Worm (Caenorhabditis elegans) whole organism, midembryonic: ENCODE data around the gene inx-7.

ENCODE experiments used
- T22C8.4 ChIP-seq: fragments of 200-800 bp; sonication (Bioruptor generic); IDR thresholded peaks from 2 replicates; pipeline ENCODE4 v1.3.6; 2022; ENCODE audit warnings: missing genetic modification characterization, missing compliant biosample characterization
- cog-1 ChIP-seq: sonication (generic microtip); optimal IDR thresholded peaks from 2 replicates; lab custom pipeline; 2016; ENCODE audit warnings: missing genetic modification characterization, missing compliant biosample characterization
- flt-1 ChIP-seq: fragments of 200-800 bp; sonication (Bioruptor generic); IDR thresholded peaks from 2 replicates; pipeline ENCODE4 v1.3.6; 2022; ENCODE audit warnings: missing genetic modification characterization, missing compliant biosample characterization
- klf-2 ChIP-seq: fragments of 200-800 bp; sonication (Bioruptor generic); conservative IDR thresholded peaks from 2 replicates; pipeline ENCODE4 v1.3.6; 2022; ENCODE audit warnings: missing genetic modification reagents, missing genetic modification characterization, missing compliant biosample characterization
- med-1 ChIP-seq: sonication (generic microtip); optimal IDR thresholded peaks from 2 replicates; lab custom pipeline; 2017; ENCODE audit warnings: missing genetic modification characterization, mild to moderate bottlenecking, missing compliant biosample characterization, antibody characterized with exemption, missing genetic modification reagents; ENCODE audit not compliant: insufficient read depth
- ref-1 ChIP-seq: fragments of 200-800 bp; sonication (Bioruptor generic); conservative IDR thresholded peaks from 2 replicates; pipeline ENCODE4 v1.3.6; 2022; ENCODE audit warnings: missing genetic modification reagents, missing genetic modification characterization, missing compliant biosample characterization
- tab-1 ChIP-seq: fragments of 200-800 bp; sonication (Bioruptor generic); IDR thresholded peaks from 2 replicates; pipeline ENCODE4 v1.3.6; 2022; ENCODE audit warnings: missing genetic modification characterization, missing compliant biosample characterization
- ztf-23 ChIP-seq: fragments of 200-800 bp; sonication (Bioruptor generic); IDR thresholded peaks from 2 replicates; pipeline ENCODE4 v1.3.6; 2022; ENCODE audit warnings: missing genetic modification reagents, missing genetic modification characterization, missing compliant biosample characterization
- ztf-29 ChIP-seq: fragments of 200-800 bp; sonication (Bioruptor generic); IDR thresholded peaks from 2 replicates; pipeline ENCODE4 v1.3.6; 2022; ENCODE audit warnings: missing genetic modification reagents, missing genetic modification characterization, missing compliant biosample characterization

Gene inx-7

ce11 chrIV:5948712-5949111, 2.3 kb upstream of the inx-7 start:
- TF ChIP-seq cog-1 (tag; lab: Kevin White, UChicago) (no peak), T22C8.4 (GFP tag; lab: Robert Waterston, UW) (no peak), ztf-29 (GFP tag; lab: Robert Waterston, UW) (no peak), med-1 (GFP tag; lab: Kevin White, UChicago) (no peak), ref-1 (no peak)

- TF ChIP-seq ref-1: no peak
- peak; percentile 3 for TF ChIP-seq cog-1 (tag; lab: Kevin White, UChicago)
These were observed 1.2 kb upstream of the inx-7 start, which contains the start of gene rps-25 for ce11 chrIV:5947555-5948151. Gene rps-25, minus strand, starts transcription at chrIV:5947605.

- TF ChIP-seq ref-1 (no peak), ztf-23 (no peak), med-1 (GFP tag; lab: Kevin White, UChicago) (no peak), ztf-29 (GFP tag; lab: Robert Waterston, UW) (no peak), klf-2 (no peak), cog-1 (tag; lab: Kevin White, UChicago) (no peak), flt-1 (GFP tag; lab: Robert Waterston, UW) (no peak), tab-1 (GFP tag; lab: Robert Waterston, UW) (no peak), T22C8.4 (GFP tag; lab: Robert Waterston, UW) (no peak)
These were observed 983 bp downstream of the inx-7 start for ce11 chrIV:5945455-5945854.

- TF ChIP-seq med-1 (GFP tag; lab: Kevin White, UChicago) (no peak), klf-2 (no peak), ztf-23 (no peak), T22C8.4 (GFP tag; lab: Robert Waterston, UW) (no peak), ref-1 (no peak), flt-1 (GFP tag; lab: Robert Waterston, UW) (no peak), ztf-29 (GFP tag; lab: Robert Waterston, UW) (no peak), cog-1 (tag; lab: Kevin White, UChicago) (no peak), tab-1 (GFP tag; lab: Robert Waterston, UW) (no peak)
These were observed 2.3 kb downstream of the inx-7 start for ce11 chrIV:5944172-5944571.

ce11 chrIV:5941236-5941976, 5.0 kb downstream of the inx-7 start, which contains the start of gene pfkb-1.2:
Gene pfkb-1.2, plus strand, starts transcription at chrIV:5941926.
- TF ChIP-seq ztf-23 (no peak), ref-1 (no peak), klf-2 (no peak), flt-1 (GFP tag; lab: Robert Waterston, UW) (no peak), tab-1 (GFP tag; lab: Robert Waterston, UW) (no peak), cog-1 (tag; lab: Kevin White, UChicago) (no peak), T22C8.4 (GFP tag; lab: Robert Waterston, UW) (no peak), ztf-29 (GFP tag; lab: Robert Waterston, UW) (no peak), med-1 (GFP tag; lab: Kevin White, UChicago) (no peak)

- TF ChIP-seq tab-1 (GFP tag; lab: Robert Waterston, UW) (no peak), ref-1 (no peak), ztf-23 (no peak), T22C8.4 (GFP tag; lab: Robert Waterston, UW) (no peak), ztf-29 (GFP tag; lab: Robert Waterston, UW) (no peak), cog-1 (tag; lab: Kevin White, UChicago) (no peak), klf-2 (no peak), med-1 (GFP tag; lab: Kevin White, UChicago) (no peak), flt-1 (GFP tag; lab: Robert Waterston, UW) (no peak)
These were observed 5.8 kb downstream of the inx-7 start for ce11 chrIV:5940608-5941007.

- TF ChIP-seq T22C8.4 (GFP tag; lab: Robert Waterston, UW) (no peak), med-1 (GFP tag; lab: Kevin White, UChicago) (no peak), tab-1 (GFP tag; lab: Robert Waterston, UW) (no peak), cog-1 (tag; lab: Kevin White, UChicago) (no peak)
These were observed 6.5 kb downstream of the inx-7 start for ce11 chrIV:5939908-5940307.

ce11 chrIV:5939122-5939521, 7.3 kb downstream of the inx-7 start, which contains the start of gene mcu-1:
Gene mcu-1, minus strand, starts transcription at chrIV:5939230.
- TF ChIP-seq cog-1 (tag; lab: Kevin White, UChicago): no peak
- TF ChIP-seq T22C8.4 (GFP tag; lab: Robert Waterston, UW): no peak
- TF ChIP-seq klf-2: no peak
- TF ChIP-seq flt-1 (GFP tag; lab: Robert Waterston, UW): no peak
- TF ChIP-seq ztf-29 (GFP tag; lab: Robert Waterston, UW): no peak
- no peak for TF ChIP-seq tab-1 (GFP tag; lab: Robert Waterston, UW)
- no peak for TF ChIP-seq ztf-23
- no peak for TF ChIP-seq ref-1
- no peak for TF ChIP-seq med-1 (GFP tag; lab: Kevin White, UChicago)

ce11 chrIV:5937106-5937505, 9.3 kb downstream of the inx-7 start:
- TF ChIP-seq ztf-29 (GFP tag; lab: Robert Waterston, UW) (no peak), tab-1 (GFP tag; lab: Robert Waterston, UW) (no peak), med-1 (GFP tag; lab: Kevin White, UChicago) (no peak), cog-1 (tag; lab: Kevin White, UChicago) (no peak), T22C8.4 (GFP tag; lab: Robert Waterston, UW) (no peak), flt-1 (GFP tag; lab: Robert Waterston, UW) (no peak), ref-1 (no peak), klf-2 (no peak), ztf-23 (no peak)
